Fruit fly (Drosophila melanogaster) whole organism, adult: ENCODE data around the gene Mocs2A.

ENCODE experiments used
- CG11617 ChIP-seq: fragments of 200-800 bp; sonication (Bioruptor generic); optimal IDR thresholded peaks from 2 replicates; lab custom pipeline; 2017; ENCODE audit warnings: mild to moderate bottlenecking, missing biosample characterization, missing genetic modification reagents, missing genetic modification characterization
- CG33017 ChIP-seq: fragments of 200-800 bp; sonication (Bioruptor generic); optimal IDR thresholded peaks from 2 replicates; lab custom pipeline; 2018; ENCODE audit warnings: missing biosample characterization, mild to moderate bottlenecking, missing genetic modification characterization, moderate library complexity
- CG5204 ChIP-seq: fragments of 200-800 bp; sonication (Bioruptor generic); optimal IDR thresholded peaks from 2 replicates; lab custom pipeline; 2016; ENCODE audit warnings: missing biosample characterization, missing genetic modification characterization
- kay ChIP-seq: fragments of 200-800 bp; sonication (Bioruptor generic); peaks from one replicate; lab custom pipeline; 2016; ENCODE audit warnings: missing biosample characterization, missing genetic modification characterization, borderline replicate concordance
- ovo ChIP-seq: fragments of 200-800 bp; sonication (Bioruptor generic); optimal IDR thresholded peaks from 2 replicates; lab custom pipeline; 2016; ENCODE audit warnings: missing biosample characterization, missing genetic modification characterization
- pad ChIP-seq: fragments of 200-800 bp; sonication (Bioruptor generic); optimal IDR thresholded peaks from 3 replicates; lab custom pipeline; 2017; ENCODE audit warnings: missing biosample characterization, missing genetic modification characterization, mild to moderate bottlenecking, moderate library complexity, missing genetic modification reagents
- tj ChIP-seq: fragments of 200-800 bp; sonication (Bioruptor generic); optimal IDR thresholded peaks from 3 replicates; lab custom pipeline; 2017; ENCODE audit warnings: missing biosample characterization, mild to moderate bottlenecking, missing genetic modification characterization, moderate library complexity

- TF ChIP-seq CG33017 (tag; lab: Kevin White, UChicago): no peak
- no peak for TF ChIP-seq ovo (GFP tag; lab: Kevin White, UChicago)
- no peak for TF ChIP-seq CG5204 (GFP tag; lab: Kevin White, UChicago)
- no peak for TF ChIP-seq kay (GFP tag; lab: Kevin White, UChicago)
- TF ChIP-seq tj (GFP tag; lab: Kevin White, UChicago): no peak
- TF ChIP-seq pad (GFP tag; lab: Kevin White, UChicago): no peak
- no peak for TF ChIP-seq CG11617 (GFP tag; lab: Kevin White, UChicago)
Observed at dm6 chr3R:25112466-25112939, 14.7 kb downstream of the Mocs2A start, which contains the start of gene Nepl16.
